Worm (Caenorhabditis elegans): ENCODE results near the gene Y47D3A.20.

DNA sequence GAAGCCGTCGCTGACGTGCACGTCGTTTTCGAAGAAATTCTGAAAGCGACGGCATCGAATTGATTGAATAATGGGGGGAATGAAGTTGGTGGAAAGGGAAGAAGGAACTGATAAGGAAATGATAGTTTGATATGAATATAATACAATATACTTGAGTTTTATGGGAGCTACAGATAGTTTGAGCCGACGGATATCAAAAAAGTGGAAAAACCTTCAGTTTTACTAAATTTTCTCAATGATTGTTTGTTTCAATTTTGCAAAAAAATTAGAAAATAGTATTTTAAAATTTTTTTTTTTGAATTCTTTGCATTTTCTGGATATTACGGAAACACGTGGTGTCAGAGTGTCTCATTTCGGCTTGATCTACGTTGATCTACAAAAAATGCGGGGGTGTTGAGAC is 4.1 kb upstream of the Y47D3A.20 start, which contains the start of gene obr-1:
- no peak for TF ChIP-seq nhr-27 (tag; optimal IDR thresholded peaks at IDR 0.05)
- no peak for TF ChIP-seq unc-62 (GFP tag; optimal IDR thresholded peaks at IDR 0.05)
- TF ChIP-seq dpl-1 (GFP tag; optimal IDR thresholded peaks at IDR 0.05), result no peak
- no peak for TF ChIP-seq Y95B8A.8 (GFP tag; IDR thresholded peaks at IDR 0.05)
- TF ChIP-seq bed-2 (GFP tag; IDR thresholded peaks at IDR 0.05), result no peak
- TF ChIP-seq cebp-1 (GFP tag; IDR thresholded peaks at IDR 0.05), result no peak
- no peak for TF ChIP-seq cebp-1 (tag; optimal IDR thresholded peaks at IDR 0.05)
- no peak for TF ChIP-seq tlf-1 (GFP tag; optimal IDR thresholded peaks at IDR 0.05)
- no peak for TF ChIP-seq F55B11.4 (tag; optimal IDR thresholded peaks at IDR 0.05; ENCODE audit: borderline replicate concordance, insufficient read depth)

All from whole organism, young adult.